Worm (Caenorhabditis elegans) whole organism, L1 larva: ENCODE results near the gene mrpl-12.

Experiments used
- alr-1 ChIP-seq: fragments of 200-800 bp; sonication (Bioruptor generic); optimal IDR thresholded peaks from 2 replicates; lab custom pipeline; 2018; ENCODE audit warnings: borderline replicate concordance, mild to moderate bottlenecking, missing genetic modification characterization, missing compliant biosample characterization
- ceh-82 ChIP-seq, 3 experiments: fragments of 150-350 bp in 1 of 3; sonication (generic microtip) in 2 of 3; optimal IDR thresholded peaks; 2 replicates each; lab custom pipeline; 2014 to 2017; ENCODE audit warnings: missing biosample characterization in 3 of 3, missing genetic modification characterization in 3 of 3
- dsc-1 ChIP-seq: sonication (generic microtip); optimal IDR thresholded peaks from 2 replicates; lab custom pipeline; 2016; ENCODE audit warnings: mild to moderate bottlenecking, missing genetic modification characterization, missing compliant biosample characterization
- fkh-10 ChIP-seq: sonication (generic microtip); optimal IDR thresholded peaks from 2 replicates; lab custom pipeline; 2017; ENCODE audit warnings: missing biosample characterization, missing genetic modification reagents, missing genetic modification characterization
- hlh-4 ChIP-seq: sonication (generic microtip); optimal IDR thresholded peaks from 2 replicates; lab custom pipeline; 2016; ENCODE audit warnings: mild to moderate bottlenecking, missing genetic modification characterization, missing compliant biosample characterization
- jun-1 ChIP-seq: fragments of 150-350 bp; optimal IDR thresholded peaks from 2 replicates; lab custom pipeline; 2014; ENCODE audit warnings: missing biosample characterization, missing genetic modification reagents, missing genetic modification characterization
- swsn-7 ChIP-seq: sonication (generic microtip); optimal IDR thresholded peaks from 2 replicates; lab custom pipeline; 2016; ENCODE audit warnings: missing genetic modification characterization, missing compliant biosample characterization

DNA sequence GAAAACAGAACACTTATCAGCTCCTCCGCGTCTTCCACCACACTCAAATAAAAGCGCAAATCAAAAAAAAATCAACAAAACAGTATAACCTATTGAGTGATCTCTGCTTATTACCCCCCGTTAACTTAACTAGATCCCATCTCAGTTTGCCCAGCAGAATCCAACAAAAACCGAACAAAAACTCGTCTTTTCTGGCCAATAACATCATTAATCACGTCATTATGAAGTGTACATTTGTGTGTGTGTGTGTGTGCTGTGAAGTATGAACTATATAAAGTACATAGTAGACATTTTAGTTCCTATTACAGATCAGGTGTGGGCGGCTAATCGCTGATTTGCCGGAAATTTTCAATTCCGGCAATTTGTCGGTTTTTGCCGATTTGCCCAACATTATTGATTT, 10.5 kb downstream of the mrpl-12 start:
- no peak for TF ChIP-seq alr-1 (tag; lab: Kevin White, UChicago)
- no peak for TF ChIP-seq dsc-1 (tag; lab: Kevin White, UChicago)
- TF ChIP-seq swsn-7: no peak
- TF ChIP-seq jun-1: no peak
- TF ChIP-seq ceh-82 (tag; optimal IDR thresholded peaks at IDR 0.05; lab: Kevin White, UChicago): no peak
- no peak for TF ChIP-seq hlh-4 (tag; lab: Kevin White, UChicago)
- TF ChIP-seq fkh-10 (GFP tag; lab: Kevin White, UChicago): no peak
